Fruit fly (Drosophila melanogaster): ENCODE measurements around the gene CG44405.
A peak's percentile ranks its signal among the peaks of the same experiment; 100 is the strongest.

dm6 chr2L:16350160-16350633 is 8.1 kb upstream of the CG44405 start:
- TF ChIP-seq psq (optimal IDR thresholded peaks at IDR 0.05) (peak; percentile 25), insv (optimal IDR thresholded peaks at IDR 0.05) (no peak), Myc (optimal IDR thresholded peaks at IDR 0.05) (no peak)

Data from Kc167 (cell line).